Fruit fly (Drosophila melanogaster): ENCODE data around the gene CG3609.

Gene CG3609

DNA sequence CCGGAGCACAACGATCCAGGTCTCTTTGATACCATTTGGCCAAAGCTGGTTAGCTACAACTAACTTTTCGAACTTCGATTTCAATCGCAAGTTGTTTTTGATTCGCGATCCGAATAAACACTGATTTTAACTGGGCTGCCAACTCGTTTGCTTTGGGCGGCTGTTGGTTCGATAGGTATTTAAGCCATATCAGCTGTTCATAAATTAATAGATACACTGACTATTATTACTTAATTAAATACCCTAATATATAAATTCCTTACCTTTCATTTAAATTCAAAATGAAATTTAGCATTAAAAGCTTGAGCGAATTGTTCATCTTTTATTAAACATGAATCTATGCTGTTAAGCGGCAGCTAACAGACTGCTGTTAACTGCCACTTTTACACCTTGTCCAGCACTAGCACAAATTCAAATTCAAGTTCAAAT, 17.2 kb downstream of the CG3609 start, which contains the start of gene CG9967 (continued):
- TF ChIP-seq CG10274 (GFP tag; optimal IDR thresholded peaks at IDR 0.05) (no peak), CG4730 (GFP tag; IDR thresholded peaks at IDR 0.05) (no peak), CG15601 (tag; optimal IDR thresholded peaks at IDR 0.05) (peak; percentile 34), mam (GFP tag; optimal IDR thresholded peaks at IDR 0.05) (no peak), dan (GFP tag; IDR thresholded peaks at IDR 0.05) (no peak), kni (GFP tag; optimal IDR thresholded peaks at IDR 0.05) (no peak), CG14965 (GFP tag; optimal IDR thresholded peaks at IDR 0.05; ENCODE audit: borderline replicate concordance) (no peak), CG14710 (tag; optimal IDR thresholded peaks at IDR 0.05) (peak; percentile 51), p53 (GFP tag; optimal IDR thresholded peaks at IDR 0.05) (no peak), CG6683 (GFP tag; optimal IDR thresholded peaks at IDR 0.05) (no peak), Elba2 (GFP tag; optimal IDR thresholded peaks at IDR 0.05) (no peak), CG11695 (GFP tag; IDR thresholded peaks at IDR 0.05) (no peak), B-H1 (GFP tag; IDR thresholded peaks at IDR 0.05) (no peak), GATAe (GFP tag; conservative IDR thresholded peaks at IDR 0.05) (no peak), Atf6 (GFP tag; IDR thresholded peaks at IDR 0.05) (no peak), CG10267 (tag; optimal IDR thresholded peaks at IDR 0.05) (peak; percentile 90), CG17385 (GFP tag; optimal IDR thresholded peaks at IDR 0.05) (no peak), CG2116 (GFP tag; optimal IDR thresholded peaks at IDR 0.05) (peak; percentile 50), CG13894 (tag; optimal IDR thresholded peaks at IDR 0.05) (no peak), Atf-2 (GFP tag; optimal IDR thresholded peaks at IDR 0.05) (no peak), Hr51 (GFP tag; optimal IDR thresholded peaks at IDR 0.05) (no peak), h (optimal IDR thresholded peaks at IDR 0.05) (no peak), corto (GFP tag; optimal IDR thresholded peaks at IDR 0.05) (no peak), tup (GFP tag; optimal IDR thresholded peaks at IDR 0.05) (peak; percentile 7), CG15073 (GFP tag; optimal IDR thresholded peaks at IDR 0.05) (no peak), CG17361 (GFP tag; IDR thresholded peaks at IDR 0.05) (peak; percentile 24; the same call in 1 of the 3 replicates), CG31365 (tag; optimal IDR thresholded peaks at IDR 0.05) (no peak), Scr (GFP tag; IDR thresholded peaks at IDR 0.05; ENCODE audit: partially characterized antibody) (peak; percentile 47; the same call in 1 of the 2 replicates), Hsf (GFP tag; optimal IDR thresholded peaks at IDR 0.05) (no peak), shn (GFP tag; optimal IDR thresholded peaks at IDR 0.05) (no peak), CG12391 (tag; optimal IDR thresholded peaks at IDR 0.05) (peak; percentile 43), crc (GFP tag; optimal IDR thresholded peaks at IDR 0.05) (no peak), org-1 (GFP tag; optimal IDR thresholded peaks at IDR 0.05) (no peak), sens-2 (GFP tag; IDR thresholded peaks at IDR 0.05) (peak; percentile 58), CG12744 (GFP tag; optimal IDR thresholded peaks at IDR 0.05) (no peak), CoRest (tag; optimal IDR thresholded peaks at IDR 0.05) (peak; percentile 37), CG9727 (GFP tag; optimal IDR thresholded peaks at IDR 0.05) (no peak), en (GFP tag; optimal IDR thresholded peaks at IDR 0.05) (no peak), NFAT (GFP tag; IDR thresholded peaks at IDR 0.05) (no peak), chm (GFP tag; IDR thresholded peaks at IDR 0.05) (no peak), CG43689 (GFP tag; IDR thresholded peaks at IDR 0.05) (no peak), CG4360 (GFP tag; IDR thresholded peaks at IDR 0.05) (no peak), E2f2 (GFP tag; IDR thresholded peaks at IDR 0.05) (peak; percentile 87), row (GFP tag; IDR thresholded peaks at IDR 0.05) (peak; percentile 59), CG12236 (GFP tag; optimal IDR thresholded peaks at IDR 0.05) (no peak), CG2120 (GFP tag; optimal IDR thresholded peaks at IDR 0.05) (no peak), YL-1 (GFP tag; optimal IDR thresholded peaks at IDR 0.05) (no peak), CG7556 (GFP tag; optimal IDR thresholded peaks at IDR 0.05) (peak; percentile 8), Xbp1 (GFP tag; optimal IDR thresholded peaks at IDR 0.05) (peak; percentile 2), CG6272 (GFP tag; IDR thresholded peaks at IDR 0.05) (no peak), twi (tag; optimal IDR thresholded peaks at IDR 0.05) (no peak), CG8290 (GFP tag; optimal IDR thresholded peaks at IDR 0.05) (no peak), CG8290 (tag; optimal IDR thresholded peaks at IDR 0.05) (no peak)
